Worm (Caenorhabditis elegans) whole organism, early embryonic: Measurements from ENCODE around the gene nhr-179.

ENCODE experiments used
- B0310.2 ChIP-seq: sonication (generic microtip); optimal IDR thresholded peaks from 2 replicates; lab custom pipeline; 2016; ENCODE audit warnings: mild to moderate bottlenecking, missing genetic modification characterization, missing compliant biosample characterization
- F13C5.2 ChIP-seq: sonication (generic microtip); optimal IDR thresholded peaks from 2 replicates; lab custom pipeline; 2017; ENCODE audit warnings: mild to moderate bottlenecking, missing genetic modification characterization, inconsistent platforms, missing compliant biosample characterization
- aly-1 ChIP-seq: sonication (generic microtip); optimal IDR thresholded peaks from 2 replicates; lab custom pipeline; 2016; ENCODE audit warnings: missing genetic modification characterization, missing compliant biosample characterization
- ama-1 ChIP-seq: fragments of 150-350 bp; optimal IDR thresholded peaks from 2 replicates; lab custom pipeline; 2014
- ceh-13 ChIP-seq: fragments of 200-800 bp; sonication (Bioruptor generic); optimal IDR thresholded peaks from 2 replicates; lab custom pipeline; 2018; ENCODE audit warnings: mild to moderate bottlenecking, missing genetic modification characterization, missing compliant biosample characterization
- ceh-36 ChIP-seq: sonication (generic microtip); optimal IDR thresholded peaks from 2 replicates; lab custom pipeline; 2016; ENCODE audit warnings: missing genetic modification characterization, inconsistent platforms, missing compliant biosample characterization
- ets-7 ChIP-seq: sonication (generic microtip); optimal IDR thresholded peaks from 2 replicates; lab custom pipeline; 2016; ENCODE audit warnings: missing genotype, missing genetic modification characterization, missing compliant biosample characterization
- flt-1 ChIP-seq: fragments of 200-800 bp; sonication (Bioruptor generic); IDR thresholded peaks from 2 replicates; pipeline ENCODE4 v1.3.6; 2022; ENCODE audit warnings: missing genetic modification characterization, missing compliant biosample characterization
- hmbx-1 ChIP-seq: sonication (generic microtip); optimal IDR thresholded peaks from 2 replicates; lab custom pipeline; 2016; ENCODE audit warnings: mild to moderate bottlenecking, missing genetic modification characterization, missing compliant biosample characterization
- hmg-4 ChIP-seq: fragments of 200-800 bp; sonication (Bioruptor generic); optimal IDR thresholded peaks from 2 replicates; lab custom pipeline; 2018; ENCODE audit warnings: mild to moderate bottlenecking, missing genetic modification characterization, missing compliant biosample characterization
- hnd-1 ChIP-seq: sonication (generic microtip); optimal IDR thresholded peaks from 2 replicates; lab custom pipeline; 2016; ENCODE audit warnings: missing genetic modification characterization, missing compliant biosample characterization
- pes-1 ChIP-seq: fragments of 200-800 bp; sonication (Bioruptor generic); IDR thresholded peaks from 2 replicates; pipeline ENCODE4 v1.3.6; 2022; ENCODE audit warnings: missing genetic modification reagents, missing genetic modification characterization, missing compliant biosample characterization
- scrt-1 ChIP-seq: fragments of 200-800 bp; sonication (Bioruptor generic); IDR thresholded peaks from 2 replicates; pipeline ENCODE4 v1.3.6; 2022; ENCODE audit warnings: missing genetic modification characterization, missing compliant biosample characterization
- sea-1 ChIP-seq: fragments of 200-800 bp; sonication (Bioruptor generic); conservative IDR thresholded peaks from 2 replicates; pipeline ENCODE4 v1.3.6; 2022; ENCODE audit warnings: missing genetic modification characterization, missing compliant biosample characterization
- tbx-11 ChIP-seq: fragments of 200-800 bp; sonication (Bioruptor generic); IDR thresholded peaks from 2 replicates; pipeline ENCODE4 v1.3.6; 2022; ENCODE audit warnings: missing genetic modification characterization, missing compliant biosample characterization
- tbx-37 ChIP-seq: fragments of 200-800 bp; sonication (Bioruptor generic); conservative IDR thresholded peaks from 2 replicates; pipeline ENCODE4 v1.3.6; 2022; ENCODE audit warnings: missing genetic modification reagents, missing genetic modification characterization, missing compliant biosample characterization
- tra-4 ChIP-seq: sonication (generic microtip); optimal IDR thresholded peaks from 2 replicates; lab custom pipeline; 2017; ENCODE audit warnings: missing genetic modification characterization, missing compliant biosample characterization

nhr-179 gene

DNA sequence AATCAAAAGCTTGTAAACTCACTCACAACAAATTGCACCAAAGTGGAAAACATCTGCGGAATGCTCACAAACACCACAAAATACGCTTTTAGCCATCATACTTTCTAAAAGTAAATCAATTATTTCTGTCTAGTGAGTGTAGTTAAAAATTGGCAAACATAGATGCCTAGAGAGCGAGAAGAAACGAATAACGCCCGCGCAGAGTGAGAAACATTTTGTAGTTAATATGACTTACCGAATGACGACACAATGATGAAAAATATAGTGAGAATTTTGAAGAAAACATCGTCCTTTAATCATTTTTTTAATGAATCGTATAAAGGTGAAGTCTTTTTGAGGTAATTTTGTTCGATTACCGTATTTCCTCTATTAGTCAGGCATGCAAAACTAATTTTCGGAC is 10.7 kb upstream of the nhr-179 start, which contains the start of gene nhr-238:
Gene nhr-238, minus strand, starts transcription at position 104 of the 400 bp plus-strand sequence.
- TF ChIP-seq F13C5.2 (tag; lab: Kevin White, UChicago) (no peak), tbx-37 (no peak), flt-1 (GFP tag; lab: Robert Waterston, UW) (no peak), tra-4 (tag; lab: Kevin White, UChicago) (no peak), ets-7 (tag; lab: Kevin White, UChicago) (no peak), ceh-13 (no peak), sea-1 (GFP tag; lab: Robert Waterston, UW) (no peak), scrt-1 (no peak), ceh-36 (tag; lab: Kevin White, UChicago) (no peak), hmg-4 (no peak), B0310.2 (tag; lab: Kevin White, UChicago) (no peak), aly-1 (tag; lab: Kevin White, UChicago) (no peak), tbx-11 (GFP tag; lab: Robert Waterston, UW) (no peak)

DNA sequence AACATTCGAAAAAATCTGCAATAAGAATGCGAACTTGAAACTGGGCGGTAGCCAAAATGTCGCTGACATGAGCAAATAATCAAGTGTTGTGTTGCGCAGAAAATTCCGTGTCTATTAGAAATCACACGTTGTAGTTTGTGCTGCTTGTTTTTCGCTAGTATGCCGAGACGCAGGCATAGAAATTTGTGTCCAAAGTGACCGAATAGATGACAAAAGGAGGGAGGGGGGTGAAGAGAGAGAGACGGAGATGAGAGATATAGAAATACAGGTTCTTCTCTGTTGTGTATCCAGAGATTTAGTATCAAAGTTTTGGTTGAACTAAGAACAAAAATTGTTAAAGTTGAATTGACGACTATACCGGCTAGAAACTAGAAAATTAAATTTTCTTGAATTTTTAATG is 8.6 kb upstream of the nhr-179 start:
- TF ChIP-seq ama-1 (lab: Kevin White, UChicago) (no peak), hmbx-1 (tag; lab: Kevin White, UChicago) (no peak), sea-1 (GFP tag; lab: Robert Waterston, UW) (no peak), B0310.2 (tag; lab: Kevin White, UChicago) (no peak), aly-1 (tag; lab: Kevin White, UChicago) (no peak), hnd-1 (tag; lab: Kevin White, UChicago) (no peak), tbx-11 (GFP tag; lab: Robert Waterston, UW) (no peak), ceh-13 (no peak), scrt-1 (no peak), tra-4 (tag; lab: Kevin White, UChicago) (no peak)

DNA sequence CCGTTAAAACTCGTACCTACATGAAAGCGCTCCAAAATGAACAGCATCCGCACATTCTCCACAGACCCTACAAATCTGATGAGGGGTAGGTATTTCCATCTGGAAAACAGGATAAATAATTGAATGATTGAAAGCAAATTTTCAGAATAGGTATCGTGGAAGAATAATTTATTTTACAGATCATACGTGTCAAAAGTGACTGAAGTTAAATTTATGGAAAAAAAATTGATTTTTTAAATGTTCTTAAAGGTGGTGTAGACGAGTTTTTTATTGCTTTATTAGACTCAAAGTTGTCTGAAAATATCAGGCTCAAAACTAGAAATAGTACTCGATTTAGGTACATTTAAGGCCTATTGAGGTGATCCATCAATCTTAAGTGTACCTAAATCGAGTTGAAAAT is 8.1 kb upstream of the nhr-179 start, which contains the start of gene nhr-237:
Gene nhr-237, minus strand, starts transcription at position 101 of the 400 bp plus-strand sequence.
- TF ChIP-seq B0310.2 (tag; lab: Kevin White, UChicago) (no peak), hnd-1 (tag; lab: Kevin White, UChicago) (no peak), scrt-1 (no peak), tbx-11 (GFP tag; lab: Robert Waterston, UW) (no peak), ama-1 (lab: Kevin White, UChicago) (no peak), F13C5.2 (tag; lab: Kevin White, UChicago) (no peak), tra-4 (tag; lab: Kevin White, UChicago) (no peak), aly-1 (tag; lab: Kevin White, UChicago) (no peak), hmg-4 (no peak), pes-1 (GFP tag; lab: Robert Waterston, UW) (no peak), hmbx-1 (tag; lab: Kevin White, UChicago) (no peak), ets-7 (tag; lab: Kevin White, UChicago) (no peak), ceh-36 (tag; lab: Kevin White, UChicago) (no peak), sea-1 (GFP tag; lab: Robert Waterston, UW) (no peak), ceh-13 (no peak), tbx-37 (no peak), flt-1 (GFP tag; lab: Robert Waterston, UW) (no peak)

DNA sequence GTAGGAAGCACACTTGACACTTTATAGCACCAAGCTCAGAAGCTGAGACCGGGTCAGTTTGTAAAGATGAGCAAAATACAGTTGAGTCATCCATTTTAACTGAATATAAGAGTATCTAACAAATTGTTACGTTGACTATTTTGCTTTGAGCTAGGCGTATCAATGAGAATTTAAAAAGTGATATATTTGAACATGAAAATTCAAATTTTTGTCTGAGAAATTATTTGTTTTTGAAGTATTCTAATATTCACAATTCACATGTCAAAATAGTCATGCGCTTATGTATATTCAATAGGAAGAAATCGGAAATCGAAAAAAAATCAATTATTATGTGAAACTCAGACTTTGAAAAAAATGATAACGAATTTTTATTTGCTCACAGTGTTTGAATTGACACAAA is 5.7 kb upstream of the nhr-179 start, which contains the start of gene nhr-110:
Gene nhr-110, minus strand, starts transcription at position 101 of the 400 bp plus-strand sequence.
- TF ChIP-seq ama-1 (lab: Kevin White, UChicago) = no peak
- no peak for TF ChIP-seq tbx-37
- TF ChIP-seq hmg-4 = no peak
- TF ChIP-seq ets-7 (tag; lab: Kevin White, UChicago) = no peak
- TF ChIP-seq hmbx-1 (tag; lab: Kevin White, UChicago) = no peak

DNA sequence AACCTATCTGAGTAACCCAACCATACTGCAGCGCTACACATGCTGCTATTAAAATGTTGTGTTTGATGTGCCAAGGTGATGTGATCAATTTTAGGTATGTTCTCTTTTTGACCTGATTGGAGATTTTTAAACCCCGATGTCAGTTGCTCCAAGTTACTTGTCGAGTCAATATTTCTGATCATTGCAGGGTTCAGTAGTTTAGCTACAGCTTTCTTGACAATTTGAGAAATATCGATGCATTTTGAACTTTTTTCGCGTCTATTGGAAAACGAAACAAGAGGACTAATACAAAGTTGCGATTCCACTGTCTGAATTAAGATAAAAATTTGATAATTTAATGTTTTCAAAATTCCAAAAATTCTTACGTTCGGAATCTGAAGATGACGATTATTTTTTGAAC is 4.8 kb upstream of the nhr-179 start:
- TF ChIP-seq pes-1 (GFP tag; lab: Robert Waterston, UW) (no peak), hmbx-1 (tag; lab: Kevin White, UChicago) (no peak), sea-1 (GFP tag; lab: Robert Waterston, UW) (no peak), tbx-11 (GFP tag; lab: Robert Waterston, UW) (no peak), hmg-4 (no peak), scrt-1 (no peak), B0310.2 (tag; lab: Kevin White, UChicago) (no peak), ets-7 (tag; lab: Kevin White, UChicago) (no peak), flt-1 (GFP tag; lab: Robert Waterston, UW) (no peak), tra-4 (tag; lab: Kevin White, UChicago) (no peak)

DNA sequence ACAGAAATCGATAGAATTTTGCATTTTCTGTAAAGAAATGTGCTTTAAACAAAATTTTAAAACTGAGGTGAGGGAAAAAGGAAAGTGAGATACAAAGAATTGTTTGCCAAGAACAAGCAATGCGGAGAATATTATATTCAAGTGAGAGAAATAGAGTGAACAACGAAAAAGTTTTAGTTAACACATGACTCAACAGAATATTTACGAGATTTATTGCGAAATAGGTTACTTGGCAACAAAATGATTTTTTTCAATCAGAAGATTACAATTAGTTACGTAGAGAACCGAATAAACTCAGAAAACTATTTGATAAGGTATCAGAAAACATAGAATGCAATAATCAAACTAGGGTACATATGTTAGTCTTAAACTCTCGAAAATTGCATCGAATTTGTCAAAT is 2.8 kb upstream of the nhr-179 start, which contains the start of gene nhr-117:
Gene nhr-117, minus strand, starts transcription at position 27 of the 400 bp plus-strand sequence.
- no peak for TF ChIP-seq flt-1 (GFP tag; lab: Robert Waterston, UW)
- TF ChIP-seq aly-1 (tag; lab: Kevin White, UChicago) = no peak
- TF ChIP-seq ama-1 (lab: Kevin White, UChicago) = no peak
- no peak for TF ChIP-seq sea-1 (GFP tag; lab: Robert Waterston, UW)
- TF ChIP-seq ets-7 (tag; lab: Kevin White, UChicago) = no peak

DNA sequence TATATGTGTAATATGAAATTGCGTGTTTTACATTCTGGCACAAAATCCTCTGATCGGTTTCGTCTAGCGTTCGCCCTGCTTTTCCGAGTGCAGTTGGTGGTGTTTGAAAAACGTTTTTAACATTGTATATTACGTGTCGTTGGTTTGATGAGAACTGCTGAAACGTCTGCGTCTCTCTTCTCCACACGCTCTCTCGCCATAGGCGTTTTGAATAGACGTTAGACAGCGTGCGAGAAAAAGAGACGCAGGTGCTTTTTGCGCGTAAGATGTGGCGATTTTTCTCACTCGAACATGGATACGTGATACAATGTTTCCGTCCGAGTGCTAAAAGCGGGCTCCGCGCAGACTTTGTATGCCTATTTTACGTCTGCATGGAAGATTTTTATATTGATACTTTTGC is 1.9 kb upstream of the nhr-179 start:
- TF ChIP-seq tbx-37 (no peak), sea-1 (GFP tag; lab: Robert Waterston, UW) (no peak), tbx-11 (GFP tag; lab: Robert Waterston, UW) (no peak), hmg-4 (no peak), B0310.2 (tag; lab: Kevin White, UChicago) (no peak), ceh-36 (tag; lab: Kevin White, UChicago) (no peak), ets-7 (tag; lab: Kevin White, UChicago) (no peak), aly-1 (tag; lab: Kevin White, UChicago) (no peak), scrt-1 (no peak), flt-1 (GFP tag; lab: Robert Waterston, UW) (no peak)

DNA sequence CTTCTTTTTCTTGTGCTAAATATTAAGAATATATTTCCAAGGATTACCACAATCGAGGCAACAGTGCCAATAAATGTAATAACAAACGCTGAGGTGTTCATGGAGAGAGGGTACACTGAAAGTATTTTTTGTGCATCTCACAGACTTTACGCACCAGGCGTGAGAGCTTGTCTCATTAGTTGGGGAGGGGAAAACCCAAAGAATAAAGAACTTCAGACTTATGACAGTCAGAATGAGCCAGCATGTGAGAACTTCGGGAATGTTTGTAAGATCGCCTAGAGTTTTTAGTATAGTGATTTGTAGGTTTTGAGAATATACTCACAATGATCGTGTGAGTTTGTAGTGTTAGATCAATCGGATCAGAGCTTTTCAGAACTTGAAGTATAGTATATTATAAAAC is 3.9 kb downstream of the nhr-179 start, which contains the start of gene srbc-41:
Gene srbc-41, minus strand, starts transcription at position 101 of the 400 bp plus-strand sequence.
- no peak for TF ChIP-seq hnd-1 (tag; lab: Kevin White, UChicago)
- no peak for TF ChIP-seq ets-7 (tag; lab: Kevin White, UChicago)
- TF ChIP-seq sea-1 (GFP tag; lab: Robert Waterston, UW) = no peak
- TF ChIP-seq ceh-36 (tag; lab: Kevin White, UChicago) = no peak
- TF ChIP-seq tra-4 (tag; lab: Kevin White, UChicago) = no peak
- TF ChIP-seq ceh-13 = no peak
- TF ChIP-seq ama-1 (lab: Kevin White, UChicago) = no peak
